Worm (Caenorhabditis elegans) whole organism, L1 larva: ENCODE measurements around the gene nhr-117.

Source experiments
- aly-2 ChIP-seq: fragments of 150-350 bp; optimal IDR thresholded peaks from 2 replicates; lab custom pipeline; 2014; ENCODE audit warnings: missing biosample characterization, missing genetic modification characterization
- dpl-1 ChIP-seq, 3 experiments: fragments of 150-350 bp in 2 of 3; sonication (generic microtip) in 1 of 3; optimal IDR thresholded peaks; 2 replicates each; lab custom pipeline; 2014 to 2017; ENCODE audit warnings: missing biosample characterization in 3 of 3, missing genetic modification characterization in 3 of 3, missing genetic modification reagents in 3 of 3
- mep-1 ChIP-seq: fragments of 150-350 bp; optimal IDR thresholded peaks from 2 replicates; lab custom pipeline; 2014; ENCODE audit warnings: missing biosample characterization, missing genetic modification characterization
- nhr-20 ChIP-seq: sonication (generic microtip); optimal IDR thresholded peaks from 2 replicates; lab custom pipeline; 2016; ENCODE audit warnings: mild to moderate bottlenecking, missing genetic modification characterization, missing compliant biosample characterization
- snpc-4 ChIP-seq: fragments of 150-350 bp; optimal IDR thresholded peaks from 2 replicates; lab custom pipeline; 2014; ENCODE audit warnings: missing biosample characterization, missing genetic modification characterization
- swsn-7 ChIP-seq: sonication (generic microtip); optimal IDR thresholded peaks from 2 replicates; lab custom pipeline; 2016; ENCODE audit warnings: missing genetic modification characterization, missing compliant biosample characterization
- ztf-11 ChIP-seq, 2 experiments: sonication (generic microtip); optimal IDR thresholded peaks; 2 replicates each; lab custom pipeline; 2016 to 2017; ENCODE audit warnings: missing genetic modification characterization in 2 of 2, missing biosample characterization in 1 of 2, missing compliant biosample characterization in 1 of 2

DNA sequence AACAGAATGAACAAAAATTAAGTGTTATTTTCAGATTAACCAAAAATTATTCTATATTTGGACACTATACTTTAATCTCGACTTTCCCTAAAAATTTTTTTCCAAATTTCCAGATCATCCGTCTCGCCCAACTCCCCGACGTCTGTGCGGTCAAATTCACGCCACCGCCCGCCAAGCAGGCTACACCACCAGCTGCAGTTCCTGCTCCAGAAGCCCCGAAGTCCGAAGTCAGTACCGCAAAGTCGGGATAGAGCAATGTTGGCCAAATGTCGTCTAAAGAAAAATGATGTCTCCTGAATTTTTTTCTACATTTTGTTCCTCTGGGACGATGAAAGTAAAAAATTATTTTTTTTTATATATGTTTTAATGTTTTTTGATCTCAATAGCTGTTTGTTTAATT is 21.4 kb upstream of the nhr-117 start:
- TF ChIP-seq aly-2 (tag; lab: Kevin White, UChicago): no peak
- no peak for TF ChIP-seq ztf-11 (tag; optimal IDR thresholded peaks at IDR 0.05; lab: Kevin White, UChicago)
- no peak for TF ChIP-seq dpl-1 (GFP tag; optimal IDR thresholded peaks at IDR 0.05; lab: Kevin White, UChicago)
- no peak for TF ChIP-seq nhr-20
- no peak for TF ChIP-seq snpc-4 (tag; lab: Kevin White, UChicago)
- no peak for TF ChIP-seq swsn-7 (tag; lab: Kevin White, UChicago)
- TF ChIP-seq mep-1 (tag; lab: Kevin White, UChicago): no peak
